Fruit fly (Drosophila melanogaster) whole organism, embryonic: Measurements from ENCODE around the gene NaPi-III.

Source experiments
- ATbp ChIP-seq: fragments of 200-800 bp; sonication (Bioruptor generic); optimal IDR thresholded peaks from 2 replicates; lab custom pipeline; 2017; ENCODE audit warnings: missing biosample characterization, mild to moderate bottlenecking, missing genetic modification characterization, missing genetic modification reagents
- B-H2 ChIP-seq: fragments of 200-800 bp; sonication (Bioruptor generic); optimal IDR thresholded peaks from 2 replicates; lab custom pipeline; 2018; ENCODE audit warnings: missing biosample characterization, mild to moderate bottlenecking, missing genetic modification characterization
- CG11504 ChIP-seq: fragments of 200-800 bp; sonication (Bioruptor generic); optimal IDR thresholded peaks from 3 replicates; lab custom pipeline; 2019; ENCODE audit warnings: missing biosample characterization, mild to moderate bottlenecking, missing genetic modification characterization, moderate library complexity
- CG12104 ChIP-seq: fragments of 200-800 bp; sonication (Bioruptor generic); optimal IDR thresholded peaks from 3 replicates; lab custom pipeline; 2016; ENCODE audit warnings: missing biosample characterization, missing genetic modification characterization
- CG14667 ChIP-seq: fragments of 200-800 bp; sonication (Bioruptor generic); IDR thresholded peaks from 2 replicates; pipeline ENCODE4 v1.3.6; 2022; ENCODE audit warnings: missing biosample characterization, missing genetic modification characterization
- CG14860 ChIP-seq: fragments of 200-800 bp; sonication (Bioruptor generic); IDR thresholded peaks from 3 replicates; pipeline ENCODE4 v1.3.6; 2022; ENCODE audit warnings: missing biosample characterization, missing genetic modification characterization; ENCODE audit not compliant: partially characterized antibody
- CG15011 ChIP-seq: fragments of 200-800 bp; sonication (Bioruptor generic); optimal IDR thresholded peaks from 3 replicates; lab custom pipeline; 2018; ENCODE audit warnings: missing biosample characterization, mild to moderate bottlenecking, missing genetic modification characterization
- CG1529 ChIP-seq: fragments of 200-800 bp; sonication (Bioruptor generic); optimal IDR thresholded peaks from 3 replicates; lab custom pipeline; 2018; ENCODE audit warnings: missing biosample characterization, missing genetic modification characterization
- CG15514 ChIP-seq: fragments of 200-800 bp; sonication (Bioruptor generic); optimal IDR thresholded peaks from 3 replicates; lab custom pipeline; 2017; ENCODE audit warnings: missing biosample characterization, missing genetic modification characterization, mild to moderate bottlenecking, moderate library complexity, missing genetic modification reagents
- CG18011 ChIP-seq: fragments of 200-800 bp; sonication (Bioruptor generic); optimal IDR thresholded peaks from 2 replicates; lab custom pipeline; 2017; ENCODE audit warnings: missing biosample characterization, missing genetic modification characterization, mild to moderate bottlenecking, moderate library complexity, missing genotype
- CG31224 ChIP-seq: fragments of 200-800 bp; sonication (Bioruptor generic); IDR thresholded peaks from 2 replicates; pipeline ENCODE4 v1.3.6; 2022; ENCODE audit warnings: missing biosample characterization, missing genetic modification characterization
- CG34376 ChIP-seq: fragments of 200-800 bp; sonication (Bioruptor generic); optimal IDR thresholded peaks from 2 replicates; lab custom pipeline; 2018; ENCODE audit warnings: missing biosample characterization, mild to moderate bottlenecking, missing genetic modification characterization
- CG4328 ChIP-seq: fragments of 200-800 bp; sonication (Bioruptor generic); optimal IDR thresholded peaks from 3 replicates; lab custom pipeline; 2017; ENCODE audit warnings: missing biosample characterization, missing genetic modification reagents, missing genetic modification characterization
- CG4707 ChIP-seq: fragments of 200-800 bp; sonication (Bioruptor generic); optimal IDR thresholded peaks from 2 replicates; lab custom pipeline; 2018; ENCODE audit warnings: missing biosample characterization, mild to moderate bottlenecking, missing genetic modification characterization, moderate library complexity
- CG7372 ChIP-seq: fragments of 200-800 bp; sonication (Bioruptor generic); IDR thresholded peaks from 2 replicates; pipeline ENCODE4 v1.3.6; 2022; ENCODE audit warnings: missing biosample characterization, missing genetic modification characterization
- CG8281 ChIP-seq: fragments of 200-800 bp; sonication (Bioruptor generic); optimal IDR thresholded peaks from 2 replicates; lab custom pipeline; 2018; ENCODE audit warnings: missing biosample characterization, mild to moderate bottlenecking, missing genetic modification characterization, moderate library complexity
- CG8388 ChIP-seq: fragments of 200-800 bp; sonication (Bioruptor generic); optimal IDR thresholded peaks from 2 replicates; lab custom pipeline; 2019; ENCODE audit warnings: missing biosample characterization, mild to moderate bottlenecking, missing genetic modification characterization, moderate library complexity
- CG8765 ChIP-seq: fragments of 200-800 bp; sonication (Bioruptor generic); IDR thresholded peaks from 2 replicates; pipeline ENCODE4 v1.3.6; 2022; ENCODE audit warnings: missing biosample characterization, missing genetic modification characterization
- Camta ChIP-seq: fragments of 200-800 bp; sonication (Bioruptor generic); optimal IDR thresholded peaks from 2 replicates; lab custom pipeline; 2016; ENCODE audit warnings: missing biosample characterization, missing genetic modification characterization
- Dbx ChIP-seq: fragments of 200-800 bp; sonication (Bioruptor generic); IDR thresholded peaks from 3 replicates; pipeline ENCODE4 v1.3.6; 2022; ENCODE audit warnings: missing biosample characterization, missing genetic modification characterization
- Doc2 ChIP-seq: fragments of 200-800 bp; sonication (Bioruptor generic); IDR thresholded peaks from 2 replicates; pipeline ENCODE4 v1.3.6; 2022; ENCODE audit warnings: missing biosample characterization, missing genetic modification characterization
- Eip74EF ChIP-seq, 2 experiments: fragments of 200-800 bp in 1 of 2; fragments of >200 bp in 1 of 2; sonication (Bioruptor generic) in 1 of 2; optimal IDR thresholded peaks; 2 replicates each; lab custom pipeline; 2017 to 2019; ENCODE audit warnings: missing biosample characterization in 2 of 2, missing genetic modification characterization in 2 of 2, mild to moderate bottlenecking in 1 of 2, moderate library complexity in 1 of 2
- Fer3 ChIP-seq: fragments of 200-800 bp; sonication (Bioruptor generic); optimal IDR thresholded peaks from 2 replicates; lab custom pipeline; 2018; ENCODE audit warnings: missing biosample characterization, mild to moderate bottlenecking, missing genetic modification characterization, moderate library complexity
- HLHmδ ChIP-seq: fragments of 200-800 bp; sonication (Bioruptor generic); optimal IDR thresholded peaks from 2 replicates; lab custom pipeline; 2018; ENCODE audit warnings: missing biosample characterization, mild to moderate bottlenecking, missing genetic modification characterization, moderate library complexity
- Hr78 ChIP-seq, 2 experiments: fragments of 200-800 bp in 1 of 2; fragments of >200 bp in 1 of 2; sonication (Bioruptor generic) in 1 of 2; optimal IDR thresholded peaks; 2 replicates each; lab custom pipeline; 2017 to 2019; ENCODE audit warnings: missing biosample characterization in 2 of 2, missing genetic modification characterization in 2 of 2, mild to moderate bottlenecking in 1 of 2, moderate library complexity in 1 of 2
- NK7.1 ChIP-seq: fragments of 200-800 bp; sonication (Bioruptor generic); optimal IDR thresholded peaks from 3 replicates; lab custom pipeline; 2016; ENCODE audit warnings: missing biosample characterization, missing genetic modification characterization
- Nf-YA ChIP-seq: fragments of 200-800 bp; sonication (Bioruptor generic); IDR thresholded peaks from 2 replicates; pipeline ENCODE4 v1.3.6; 2022; ENCODE audit warnings: missing biosample characterization, missing genetic modification characterization
- Nf-YC ChIP-seq: fragments of 200-800 bp; optimal IDR thresholded peaks from 3 replicates; lab custom pipeline; 2019; ENCODE audit warnings: missing biosample characterization, mild to moderate bottlenecking, missing genetic modification characterization, moderate library complexity
- Oaz ChIP-seq: fragments of 200-800 bp; sonication (Bioruptor generic); IDR thresholded peaks from 2 replicates; pipeline ENCODE4 v1.3.6; 2022; ENCODE audit warnings: missing biosample characterization, missing genetic modification characterization
- YL-1 ChIP-seq: fragments of 200-800 bp; sonication (Bioruptor generic); optimal IDR thresholded peaks from 3 replicates; lab custom pipeline; 2017; ENCODE audit warnings: missing biosample characterization, mild to moderate bottlenecking, missing genetic modification characterization
- cato ChIP-seq: fragments of 200-800 bp; sonication (Bioruptor generic); optimal IDR thresholded peaks from 2 replicates; lab custom pipeline; 2016; ENCODE audit warnings: missing biosample characterization, missing genetic modification characterization, borderline replicate concordance
- chif ChIP-seq, 2 experiments: fragments of 200-800 bp; sonication (Bioruptor generic); optimal IDR thresholded peaks; 3 replicates each; lab custom pipeline; 2016; ENCODE audit warnings: missing biosample characterization in 2 of 2, missing genetic modification characterization in 2 of 2
- ci ChIP-seq: fragments of 200-800 bp; sonication (Bioruptor generic); IDR thresholded peaks from 3 replicates; pipeline ENCODE4 v1.3.6; 2022; ENCODE audit warnings: missing biosample characterization, missing genetic modification characterization
- da ChIP-seq: fragments of 200-800 bp; sonication (Bioruptor generic); optimal IDR thresholded peaks from 2 replicates; lab custom pipeline; 2016; ENCODE audit warnings: missing biosample characterization, missing genetic modification characterization
- lov ChIP-seq, 2 experiments: fragments of 200-800 bp in 1 of 2; fragments of >200 bp in 1 of 2; sonication (Bioruptor generic) in 1 of 2; IDR thresholded peaks in 1 of 2; optimal IDR thresholded peaks in 1 of 2; 2 replicates in 1 of 2; 3 replicates in 1 of 2; pipeline versions ENCODE4 v1.3.6 to Lab custom; 2017 to 2022; ENCODE audit warnings: missing biosample characterization in 1 of 2, missing genetic modification characterization in 1 of 2
- maf-S ChIP-seq: fragments of 200-800 bp; sonication (Bioruptor generic); optimal IDR thresholded peaks from 2 replicates; lab custom pipeline; 2016; ENCODE audit warnings: missing biosample characterization, missing genetic modification characterization
- nau ChIP-seq: fragments of 200-800 bp; sonication (Bioruptor generic); optimal IDR thresholded peaks from 3 replicates; lab custom pipeline; 2017; ENCODE audit warnings: missing biosample characterization, mild to moderate bottlenecking, missing genetic modification characterization, missing genetic modification reagents
- nom ChIP-seq: fragments of 200-800 bp; sonication (Bioruptor generic); optimal IDR thresholded peaks from 2 replicates; lab custom pipeline; 2017; ENCODE audit warnings: missing biosample characterization, missing genetic modification characterization, mild to moderate bottlenecking, moderate library complexity, missing genetic modification reagents
- pfk ChIP-seq: fragments of 200-800 bp; sonication (Bioruptor generic); optimal IDR thresholded peaks from 2 replicates; lab custom pipeline; 2018; ENCODE audit warnings: missing biosample characterization, mild to moderate bottlenecking, missing genetic modification characterization, moderate library complexity
- prd ChIP-seq, 3 experiments: fragments of >200 bp in 2 of 3; fragments of 200-800 bp in 1 of 3; sonication (Bioruptor generic) in 1 of 3; optimal IDR thresholded peaks in 2 of 3; IDR thresholded peaks in 1 of 3; 2 replicates in 2 of 3; 3 replicates in 1 of 3; pipeline versions ENCODE4 v1.3.6 to Lab custom; 2017 to 2022; ENCODE audit warnings: missing biosample characterization in 1 of 3, missing genetic modification characterization in 1 of 3
- repo ChIP-seq: fragments of 200-800 bp; sonication (Bioruptor generic); optimal IDR thresholded peaks from 2 replicates; lab custom pipeline; 2016; ENCODE audit warnings: missing biosample characterization, missing genetic modification characterization
- row ChIP-seq: fragments of 200-800 bp; sonication (Bioruptor generic); IDR thresholded peaks from 3 replicates; pipeline ENCODE4 v1.3.6; 2022; ENCODE audit warnings: missing biosample characterization, missing genetic modification characterization
- seq ChIP-seq: fragments of 200-800 bp; sonication (Bioruptor generic); IDR thresholded peaks from 2 replicates; pipeline ENCODE4 v1.3.6; 2022; ENCODE audit warnings: missing biosample characterization, missing genetic modification characterization
- slbo ChIP-seq: fragments of 200-800 bp; sonication (Bioruptor generic); IDR thresholded peaks from 2 replicates; pipeline ENCODE4 v1.3.6; 2022; ENCODE audit warnings: missing biosample characterization, missing genetic modification characterization
- sug ChIP-seq: fragments of 200-800 bp; optimal IDR thresholded peaks from 2 replicates; lab custom pipeline; 2019; ENCODE audit warnings: missing biosample characterization, mild to moderate bottlenecking, missing genetic modification characterization, moderate library complexity
- zfh2 ChIP-seq: fragments of 200-800 bp; sonication (Bioruptor generic); optimal IDR thresholded peaks from 2 replicates; lab custom pipeline; 2016; ENCODE audit warnings: missing biosample characterization, missing genetic modification characterization

The NaPi-III gene

dm6 chr3L:11169299-11170181 lies 46.4 kb downstream of the NaPi-III start, which contains the start of the genes wls and Adck5 (continued):
- TF ChIP-seq Oaz (no peak), pfk (GFP tag; lab: Kevin White, UChicago) (no peak), Doc2 (GFP tag; lab: Robert Waterston, UW) (no peak), CG4328 (GFP tag; lab: Kevin White, UChicago) (peak; percentile 46), CG15514 (GFP tag; lab: Kevin White, UChicago) (peak; percentile 78), Fer3 (tag; lab: Kevin White, UChicago) (peak; percentile 62), B-H2 (GFP tag; lab: Kevin White, UChicago) (no peak), CG8281 (tag; lab: Kevin White, UChicago) (peak; percentile 15), CG4707 (peak; percentile 45), nau (GFP tag; lab: Kevin White, UChicago) (no peak), prd (optimal IDR thresholded peaks at IDR 0.05; lab: Kevin White, UChicago) (no peak), prd (GFP tag; IDR thresholded peaks at IDR 0.05; lab: Robert Waterston, UW) (no peak), CG12104 (GFP tag; lab: Kevin White, UChicago) (peak; percentile 9), cato (no peak), CG31224 (GFP tag; lab: Robert Waterston, UW) (no peak), Dbx (0 out of 3 replicates have a peak, but pooled peaks have one; percentile 22), CG7372 (GFP tag; lab: Robert Waterston, UW) (no peak), ATbp (GFP tag; lab: Kevin White, UChicago) (peak; percentile 46), NK7.1 (no peak), CG14860 (GFP tag; lab: Robert Waterston, UW) (no peak), Eip74EF (GFP tag; optimal IDR thresholded peaks at IDR 0.05; lab: Kevin White, UChicago) (no peak), seq (GFP tag; lab: Robert Waterston, UW) (no peak), da (no peak), Nf-YA (GFP tag; lab: Robert Waterston, UW) (peak; percentile 38; the same call in 1 of the 2 replicates), repo (GFP tag; lab: Kevin White, UChicago) (no peak), CG15011 (GFP tag; lab: Kevin White, UChicago) (peak; percentile 61), row (GFP tag; lab: Robert Waterston, UW) (no peak), CG8765 (GFP tag; lab: Robert Waterston, UW) (no peak), Hr78 (GFP tag; optimal IDR thresholded peaks at IDR 0.05; lab: Kevin White, UChicago) (peak in 1 of 2 experiments; percentile 78), zfh2 (GFP tag; lab: Kevin White, UChicago) (peak; percentile 21), CG8388 (GFP tag; lab: Kevin White, UChicago) (peak; percentile 23), sug (tag; lab: Kevin White, UChicago) (no peak), YL-1 (GFP tag; lab: Kevin White, UChicago) (peak; percentile 41), slbo (GFP tag; lab: Robert Waterston, UW) (no peak), CG14667 (GFP tag; lab: Robert Waterston, UW) (no peak), maf-S (GFP tag; lab: Kevin White, UChicago) (peak; percentile 11), chif (GFP tag; optimal IDR thresholded peaks at IDR 0.05; lab: Kevin White, UChicago) (no peak), CG1529 (GFP tag; lab: Kevin White, UChicago) (peak; percentile 21), Camta (GFP tag; lab: Kevin White, UChicago) (peak; percentile 59), HLHmδ (peak; percentile 44), CG34376 (peak; percentile 59), CG18011 (GFP tag; lab: Kevin White, UChicago) (peak; percentile 27), ci (GFP tag; lab: Robert Waterston, UW) (peak; percentile 87), CG11504 (tag; lab: Kevin White, UChicago) (no peak), lov (optimal IDR thresholded peaks at IDR 0.05; lab: Kevin White, UChicago) (no peak), lov (GFP tag; IDR thresholded peaks at IDR 0.05; lab: Robert Waterston, UW) (peak; percentile 46; the same call in 1 of the 3 replicates), Nf-YC (tag; lab: Kevin White, UChicago) (no peak), nom (no peak)
